Worm (Caenorhabditis elegans): ENCODE data around the gene lin-22.

DNA sequence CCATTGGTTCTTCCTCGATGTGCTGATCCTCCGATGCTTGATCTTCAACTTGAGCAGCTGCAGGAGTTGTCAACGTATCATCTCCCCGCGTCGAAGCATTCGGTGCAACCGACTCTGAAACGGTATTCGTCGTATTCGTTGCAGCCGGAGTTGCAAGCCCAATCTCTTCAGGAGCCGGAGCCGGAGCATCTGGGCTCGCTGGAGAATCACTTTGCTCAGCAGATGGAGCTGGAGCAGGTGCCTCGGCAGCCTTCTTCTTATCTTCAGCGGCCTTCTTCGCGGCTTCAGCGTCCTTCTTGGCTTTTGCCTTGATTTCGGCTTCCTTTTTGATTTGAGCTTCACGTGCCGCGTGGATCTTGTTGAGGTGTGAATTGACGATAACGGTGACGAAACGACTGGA lies 19.2 kb downstream of the lin-22 start:
- TF ChIP-seq syd-9 (tag; optimal IDR thresholded peaks at IDR 0.05) (no peak), tbx-2 (tag; optimal IDR thresholded peaks at IDR 0.05) (no peak), K02D7.2 (tag; optimal IDR thresholded peaks at IDR 0.05) (no peak), lim-6 (tag; optimal IDR thresholded peaks at IDR 0.05) (no peak), pat-9 (tag; optimal IDR thresholded peaks at IDR 0.05) (no peak), Y22D7AL.16 (tag; optimal IDR thresholded peaks at IDR 0.05) (no peak), pqm-1 (tag; optimal IDR thresholded peaks at IDR 0.05) (no peak), ttx-3 (tag; optimal IDR thresholded peaks at IDR 0.05) (no peak), ref-2 (tag; optimal IDR thresholded peaks at IDR 0.05) (no peak), nhr-11 (tag; optimal IDR thresholded peaks at IDR 0.05) (no peak), pag-3 (tag; optimal IDR thresholded peaks at IDR 0.05; ENCODE audit: borderline replicate concordance) (no peak), pax-1 (tag; optimal IDR thresholded peaks at IDR 0.05) (no peak)

Measured in whole organism, late embryonic.